Worm (Caenorhabditis elegans) whole organism, L2 larva: ENCODE measurements around the gene etc-1.

Source experiments
- C34F6.9 ChIP-seq: fragments of 150-350 bp; optimal IDR thresholded peaks from 2 replicates; lab custom pipeline; 2014; ENCODE audit warnings: missing biosample characterization, missing genetic modification characterization
- F13H6.1 ChIP-seq: sonication (generic microtip); optimal IDR thresholded peaks from 2 replicates; lab custom pipeline; 2016; ENCODE audit warnings: missing genetic modification characterization, missing compliant biosample characterization
- Y55F3AM.14 ChIP-seq: fragments of 200-800 bp; sonication (Bioruptor generic); optimal IDR thresholded peaks from 2 replicates; lab custom pipeline; 2018; ENCODE audit warnings: mild to moderate bottlenecking, missing genetic modification characterization, missing compliant biosample characterization
- ZK546.5 ChIP-seq: sonication (generic microtip); optimal IDR thresholded peaks from 2 replicates; lab custom pipeline; 2017; ENCODE audit warnings: missing biosample characterization, missing genetic modification characterization
- alr-1 ChIP-seq: fragments of 150-350 bp; optimal IDR thresholded peaks from 2 replicates; lab custom pipeline; 2014; ENCODE audit warnings: missing biosample characterization, missing genetic modification characterization
- ama-1 ChIP-seq: fragments of 150-350 bp; optimal IDR thresholded peaks from 2 replicates; lab custom pipeline; 2018; ENCODE audit warnings: inconsistent platforms
- ceh-82 ChIP-seq: fragments of 150-350 bp; optimal IDR thresholded peaks from 2 replicates; lab custom pipeline; 2014; ENCODE audit warnings: missing biosample characterization, missing genetic modification characterization
- crh-2 ChIP-seq: sonication (generic microtip); optimal IDR thresholded peaks from 2 replicates; lab custom pipeline; 2017; ENCODE audit warnings: missing biosample characterization, missing genetic modification characterization
- dmd-4 ChIP-seq: sonication (generic microtip); optimal IDR thresholded peaks from 2 replicates; lab custom pipeline; 2017; ENCODE audit warnings: missing biosample characterization, missing genetic modification characterization
- elt-1 ChIP-seq: fragments of 150-350 bp; optimal IDR thresholded peaks from 2 replicates; lab custom pipeline; 2014; ENCODE audit warnings: missing biosample characterization, missing genetic modification characterization
- elt-3 ChIP-seq: sonication (generic microtip); optimal IDR thresholded peaks from 2 replicates; lab custom pipeline; 2017; ENCODE audit warnings: missing biosample characterization, missing genetic modification characterization
- fos-1 ChIP-seq: fragments of 150-350 bp; optimal IDR thresholded peaks from 2 replicates; lab custom pipeline; 2014; ENCODE audit warnings: missing biosample characterization, missing genetic modification characterization
- gmeb-1 ChIP-seq: fragments of 150-350 bp; optimal IDR thresholded peaks from 2 replicates; lab custom pipeline; 2014; ENCODE audit warnings: missing biosample characterization, missing genetic modification characterization
- lin-11 ChIP-seq: fragments of 150-350 bp; sonication (generic microtip); optimal IDR thresholded peaks from 2 replicates; lab custom pipeline; 2014; ENCODE audit warnings: missing biosample characterization, missing genetic modification characterization, inconsistent platforms, mixed read lengths
- lin-13 ChIP-seq: fragments of 150-350 bp; optimal IDR thresholded peaks from 2 replicates; lab custom pipeline; 2014; ENCODE audit warnings: missing biosample characterization, missing genetic modification reagents, missing genetic modification characterization
- lin-39 ChIP-seq: fragments of 150-350 bp; optimal IDR thresholded peaks from 2 replicates; lab custom pipeline; 2014; ENCODE audit warnings: missing biosample characterization, missing genetic modification reagents, missing genetic modification characterization
- lsy-2 ChIP-seq, 2 experiments: fragments of 150-350 bp in 1 of 2; sonication (generic microtip) in 1 of 2; optimal IDR thresholded peaks; 2 replicates each; lab custom pipeline; 2014 to 2017; ENCODE audit warnings: missing biosample characterization in 2 of 2, missing genetic modification characterization in 2 of 2
- mab-5 ChIP-seq: fragments of 150-350 bp; optimal IDR thresholded peaks from 2 replicates; lab custom pipeline; 2014; ENCODE audit warnings: missing biosample characterization, missing genetic modification characterization
- mdl-1 ChIP-seq, 2 experiments: fragments of 150-350 bp in 1 of 2; sonication (generic microtip) in 1 of 2; optimal IDR thresholded peaks; 2 replicates each; lab custom pipeline; 2017; ENCODE audit warnings: missing biosample characterization in 2 of 2, missing genetic modification characterization in 2 of 2
- nhr-12 ChIP-seq: fragments of 150-350 bp; optimal IDR thresholded peaks from 2 replicates; lab custom pipeline; 2014; ENCODE audit warnings: missing biosample characterization, missing genetic modification characterization
- nhr-129 ChIP-seq: fragments of 150-350 bp; optimal IDR thresholded peaks from 2 replicates; lab custom pipeline; 2014; ENCODE audit warnings: missing biosample characterization, missing genetic modification characterization
- nhr-25 ChIP-seq: fragments of 150-350 bp; sonication (generic microtip); optimal IDR thresholded peaks from 3 replicates; lab custom pipeline; 2014; ENCODE audit warnings: missing biosample characterization, missing genetic modification characterization
- peb-1 ChIP-seq: fragments of 150-350 bp; optimal IDR thresholded peaks from 2 replicates; lab custom pipeline; 2014; ENCODE audit warnings: missing biosample characterization, missing genetic modification characterization
- sma-9 ChIP-seq, 2 experiments: fragments of 150-350 bp in 1 of 2; sonication (generic microtip) in 1 of 2; optimal IDR thresholded peaks; 2 replicates each; lab custom pipeline; 2014 to 2016; ENCODE audit warnings: missing genetic modification characterization in 2 of 2, mild to moderate bottlenecking in 1 of 2, missing biosample characterization in 1 of 2, missing compliant biosample characterization in 1 of 2, missing genetic modification reagents in 1 of 2, moderate library complexity in 1 of 2
- snpc-4 ChIP-seq: fragments of 150-350 bp; optimal IDR thresholded peaks from 2 replicates; lab custom pipeline; 2014; ENCODE audit warnings: missing biosample characterization, missing genetic modification characterization
- unc-39 ChIP-seq: fragments of 150-350 bp; optimal IDR thresholded peaks from 2 replicates; lab custom pipeline; 2014; ENCODE audit warnings: missing biosample characterization, missing genetic modification characterization
- unc-55 ChIP-seq: fragments of 150-350 bp; sonication (generic microtip); optimal IDR thresholded peaks from 3 replicates; lab custom pipeline; 2014; ENCODE audit warnings: missing biosample characterization, missing genetic modification reagents, missing genetic modification characterization
- unc-62 ChIP-seq: fragments of 150-350 bp; optimal IDR thresholded peaks from 2 replicates; lab custom pipeline; 2014; ENCODE audit warnings: missing biosample characterization, missing genetic modification reagents, missing genetic modification characterization
- zag-1 ChIP-seq: fragments of 150-350 bp; optimal IDR thresholded peaks from 2 replicates; lab custom pipeline; 2014; ENCODE audit warnings: missing biosample characterization, missing genetic modification characterization
- ztf-1 ChIP-seq: fragments of 200-800 bp; sonication (Bioruptor generic); conservative IDR thresholded peaks from 2 replicates; pipeline ENCODE4 v1.3.6; 2022; ENCODE audit warnings: missing genetic modification characterization, missing compliant biosample characterization
- ztf-4 ChIP-seq: fragments of 150-350 bp; optimal IDR thresholded peaks from 2 replicates; lab custom pipeline; 2014; ENCODE audit warnings: missing biosample characterization, missing genetic modification characterization

The etc-1 gene

DNA sequence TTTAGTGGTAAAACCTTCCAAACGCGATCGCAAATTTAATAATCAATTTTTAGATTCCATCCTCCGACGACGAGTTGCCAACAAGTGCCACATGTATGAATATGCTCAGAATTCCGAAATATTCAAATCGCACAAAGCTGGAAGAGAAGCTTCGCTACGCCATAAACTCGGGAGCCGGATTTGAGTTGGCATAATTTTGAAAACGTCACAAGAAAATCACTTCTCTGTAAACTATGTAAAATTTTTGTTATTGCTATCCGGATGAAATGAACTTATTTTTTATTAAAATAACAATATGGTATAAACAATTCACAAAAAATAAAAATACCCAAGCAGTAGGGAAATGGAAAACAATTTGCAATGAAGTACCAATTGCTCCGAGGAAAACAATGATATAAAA lies 4.2 kb downstream of the etc-1 start:
- no peak for TF ChIP-seq ama-1 (lab: Kevin White, UChicago)
- no peak for TF ChIP-seq gmeb-1 (tag; lab: Kevin White, UChicago)
- TF ChIP-seq F13H6.1 (tag; lab: Kevin White, UChicago) = no peak
- no peak for TF ChIP-seq fos-1 (tag; lab: Kevin White, UChicago)
- no peak for TF ChIP-seq nhr-129
- no peak for TF ChIP-seq snpc-4 (tag; lab: Kevin White, UChicago)
- no peak for TF ChIP-seq ZK546.5 (tag; lab: Kevin White, UChicago)
- TF ChIP-seq elt-1 (tag; lab: Kevin White, UChicago) = no peak
- TF ChIP-seq unc-39 (tag; lab: Kevin White, UChicago) = no peak
- no peak for TF ChIP-seq lin-11 (tag; lab: Kevin White, UChicago)

ce11 chrII:8670835-8671234 lies 6.2 kb downstream of the etc-1 start:
- TF ChIP-seq snpc-4 (tag; lab: Kevin White, UChicago) (peak; percentile 35), ceh-82 (tag; lab: Kevin White, UChicago) (no peak)

DNA sequence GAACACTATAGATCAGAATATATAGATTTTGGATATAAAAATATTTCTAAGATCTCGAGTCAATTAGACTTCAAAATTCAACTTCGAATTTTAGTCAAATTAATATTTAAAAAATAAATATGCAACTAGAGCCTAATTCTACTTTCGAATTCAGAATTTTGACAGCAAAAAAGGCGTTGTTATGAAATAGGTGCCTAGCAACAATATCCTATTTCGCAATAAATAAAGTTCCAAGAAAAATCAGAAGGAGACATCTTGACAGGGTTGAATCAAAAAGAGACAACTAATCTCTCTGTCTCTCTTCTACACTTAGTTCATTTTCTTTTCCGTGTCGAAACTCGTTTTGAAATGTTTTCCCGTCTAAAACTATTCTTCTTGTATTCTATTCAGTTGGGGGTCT lies 10.7 kb downstream of the etc-1 start:
- TF ChIP-seq nhr-25 (tag; lab: Kevin White, UChicago) (peak; percentile 16), unc-55 (GFP tag; lab: Kevin White, UChicago) (no peak), mab-5 (tag; lab: Kevin White, UChicago) (no peak)
- TF ChIP-seq, all 48 proteins: peak for 1

ce11 chrII:8679799-8680198 lies 15.2 kb downstream of the etc-1 start:
- TF ChIP-seq ceh-82 (tag; lab: Kevin White, UChicago) (no peak), fos-1 (tag; lab: Kevin White, UChicago) (peak; percentile 40)

DNA sequence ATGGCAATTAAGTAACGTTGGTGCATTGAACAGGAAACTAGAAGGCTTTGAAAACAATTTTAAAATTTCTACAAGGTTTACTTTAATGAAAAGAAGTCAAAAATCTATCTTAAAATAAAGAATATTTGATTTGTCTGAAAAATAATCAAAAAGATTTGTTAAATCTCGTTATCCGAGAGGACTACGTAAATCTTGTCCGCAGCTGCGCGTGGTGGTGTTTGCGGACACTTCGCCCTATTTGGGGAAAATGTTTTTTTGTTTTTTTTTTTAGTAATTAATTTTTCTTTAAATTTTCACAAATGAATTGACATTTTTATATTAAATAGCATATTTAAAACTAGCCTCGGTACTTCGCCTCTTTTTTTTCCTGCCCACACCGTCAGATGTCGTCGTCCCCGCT lies 19.3 kb downstream of the etc-1 start:
- no peak for TF ChIP-seq ceh-82 (tag; lab: Kevin White, UChicago)
- peak; percentile 49 for TF ChIP-seq sma-9 (GFP tag; optimal IDR thresholded peaks at IDR 0.05; lab: Kevin White, UChicago)
- TF ChIP-seq sma-9 (tag; optimal IDR thresholded peaks at IDR 0.05; lab: Kevin White, UChicago) = no peak
- peak; percentile 72 for TF ChIP-seq lin-13 (GFP tag; lab: Kevin White, UChicago)
- TF ChIP-seq C34F6.9 (tag; lab: Kevin White, UChicago) = peak; percentile 84
- TF ChIP-seq unc-55 (GFP tag; lab: Kevin White, UChicago) = peak; percentile 71
- TF ChIP-seq lsy-2 (tag; optimal IDR thresholded peaks at IDR 0.05; lab: Kevin White, UChicago) = peak; percentile 38 to 79
- TF ChIP-seq fos-1 (tag; lab: Kevin White, UChicago) = peak; percentile 14
- no peak for TF ChIP-seq ztf-1 (GFP tag; lab: Robert Waterston, UW)
- no peak for TF ChIP-seq nhr-12 (tag; lab: Kevin White, UChicago)
- peak; percentile 59 for TF ChIP-seq crh-2 (tag; lab: Kevin White, UChicago)

DNA sequence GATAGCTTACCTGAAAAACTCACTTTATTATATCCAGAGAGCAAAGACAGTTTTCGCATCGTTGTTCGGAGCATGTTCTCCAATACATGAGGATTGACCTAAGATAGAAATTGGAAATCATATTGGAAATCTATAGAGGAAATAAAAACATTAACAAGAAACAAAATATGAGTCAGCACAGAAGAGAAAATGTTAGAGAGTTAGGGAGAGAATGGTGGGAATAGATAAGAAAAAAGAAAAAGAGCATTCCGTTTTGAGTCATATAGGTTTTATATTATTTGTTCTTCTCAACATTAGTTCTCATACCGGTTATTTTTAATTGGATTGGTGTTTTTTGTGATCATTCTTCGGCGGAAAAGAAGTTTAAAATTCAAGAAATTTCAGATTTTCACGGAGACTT lies 20.2 kb downstream of the etc-1 start, which contains the start of gene hgap-2:
Gene hgap-2 (minus strand): TSS at position 101 of the 400 bp plus-strand sequence.
- peak; percentile 53 for TF ChIP-seq fos-1 (tag; lab: Kevin White, UChicago)
- no peak for TF ChIP-seq mdl-1 (tag; optimal IDR thresholded peaks at IDR 0.05; lab: Kevin White, UChicago)

ce11 chrII:8685623-8686022 lies 21.0 kb downstream of the etc-1 start, which contains the start of gene C34C6.9:
C34C6.9 (plus strand) TSS chrII:8685923.
- TF ChIP-seq elt-1 (tag; lab: Kevin White, UChicago) = no peak
- TF ChIP-seq fos-1 (tag; lab: Kevin White, UChicago) = no peak

DNA sequence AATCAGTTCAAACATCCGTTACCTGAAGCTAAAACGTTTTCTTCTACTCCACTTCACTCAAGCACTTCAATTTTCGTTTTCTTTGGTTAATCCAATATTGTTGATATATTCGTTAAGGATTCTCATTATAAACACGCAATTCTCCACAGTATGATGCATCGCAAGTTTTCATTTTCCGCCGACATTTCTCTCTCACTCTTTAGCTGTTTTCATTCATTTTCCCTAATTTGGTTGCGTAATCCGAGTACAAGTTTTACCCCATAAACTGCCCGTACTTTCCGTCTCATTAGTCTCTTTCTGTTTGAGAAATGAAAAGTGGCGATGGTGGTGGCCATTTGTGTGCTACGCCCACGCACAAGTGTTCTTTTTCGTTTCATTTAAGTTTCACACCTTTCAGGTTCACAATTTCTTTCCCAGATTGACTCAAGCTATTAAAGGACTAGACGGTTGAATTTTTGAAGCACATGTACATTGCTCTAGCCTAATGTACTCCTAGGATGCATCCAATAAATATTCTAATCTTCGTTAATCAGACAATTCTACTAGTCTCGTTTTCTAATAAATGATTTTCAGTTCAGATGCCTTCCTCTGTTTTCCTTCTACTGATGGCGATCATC lies 26.8 kb downstream of the etc-1 start, which contains the start of gene C34C6.3:
Gene C34C6.3 (plus strand): TSS at position 567 of the 617 bp plus-strand sequence.
- TF ChIP-seq peb-1 (tag; lab: Kevin White, UChicago) (no peak), unc-55 (GFP tag; lab: Kevin White, UChicago) (no peak), ama-1 (lab: Kevin White, UChicago) (no peak), dmd-4 (tag; lab: Kevin White, UChicago) (no peak), zag-1 (tag; lab: Kevin White, UChicago) (no peak), nhr-25 (tag; lab: Kevin White, UChicago) (no peak), unc-62 (no peak), nhr-12 (tag; lab: Kevin White, UChicago) (no peak), lin-39 (tag; lab: Kevin White, UChicago) (no peak), F13H6.1 (tag; lab: Kevin White, UChicago) (no peak), Y55F3AM.14 (no peak), alr-1 (tag; lab: Kevin White, UChicago) (no peak), ztf-4 (no peak), unc-39 (tag; lab: Kevin White, UChicago) (no peak), ztf-1 (GFP tag; lab: Robert Waterston, UW) (no peak), lin-11 (tag; lab: Kevin White, UChicago) (no peak), elt-3 (tag; lab: Kevin White, UChicago) (no peak), nhr-129 (no peak)
